Worm (Caenorhabditis elegans): Measurements from ENCODE around the gene mec-14.
A peak's percentile ranks its signal among the peaks of the same experiment; 100 is the strongest.

Gene mec-14

ce11 chrIII:7144749-7145148 lies 48.0 kb downstream of the mec-14 start, which contains the start of gene glr-2:
TSS of gene glr-2 (minus strand) at chrIII:7144959.
- TF ChIP-seq ama-1 (optimal IDR thresholded peaks at IDR 0.05): no peak
- no peak for TF ChIP-seq snpc-1.2 (GFP tag; IDR thresholded peaks at IDR 0.05)
- TF ChIP-seq dmd-9 (GFP tag; IDR thresholded peaks at IDR 0.05): no peak
- no peak for TF ChIP-seq daf-16 (GFP tag; optimal IDR thresholded peaks at IDR 0.05)
- TF ChIP-seq daf-16 (tag; optimal IDR thresholded peaks at IDR 0.05): no peak
- no peak for TF ChIP-seq F10B5.3 (tag; optimal IDR thresholded peaks at IDR 0.05)
- no peak for TF ChIP-seq vab-7 (GFP tag; IDR thresholded peaks at IDR 0.05)
- TF ChIP-seq mdl-1 (tag; optimal IDR thresholded peaks at IDR 0.05): no peak
- TF ChIP-seq madf-9 (GFP tag; conservative IDR thresholded peaks at IDR 0.05): no peak
- TF ChIP-seq nhr-102 (tag; optimal IDR thresholded peaks at IDR 0.05): no peak

- no peak for TF ChIP-seq pha-4 (GFP tag; IDR thresholded peaks at IDR 0.05)
- no peak for TF ChIP-seq pha-4 (tag; optimal IDR thresholded peaks at IDR 0.05)
- TF ChIP-seq nhr-102 (tag; optimal IDR thresholded peaks at IDR 0.05): peak; percentile 55
- TF ChIP-seq mxl-2 (GFP tag; conservative IDR thresholded peaks at IDR 0.05): no peak
- TF ChIP-seq fos-1 (tag; optimal IDR thresholded peaks at IDR 0.05): no peak
- TF ChIP-seq unc-39 (tag; optimal IDR thresholded peaks at IDR 0.05): no peak
- no peak for TF ChIP-seq saeg-2 (GFP tag; IDR thresholded peaks at IDR 0.05)
- TF ChIP-seq spr-1 (tag; optimal IDR thresholded peaks at IDR 0.05): peak; percentile 47
- no peak for TF ChIP-seq daf-12 (tag; optimal IDR thresholded peaks at IDR 0.05)
- TF ChIP-seq ZK546.5 (tag; optimal IDR thresholded peaks at IDR 0.05): no peak
- TF ChIP-seq zag-1 (tag; optimal IDR thresholded peaks at IDR 0.05): no peak
- TF ChIP-seq ama-1 (optimal IDR thresholded peaks at IDR 0.05): peak; percentile 85
- TF ChIP-seq tra-1 (GFP tag; IDR thresholded peaks at IDR 0.05): peak; percentile 39; the same call in 1 of the 2 replicates
- peak in 1 of 2 experiments; percentile 28 for TF ChIP-seq unc-62 (GFP tag; optimal IDR thresholded peaks at IDR 0.05 in 1 of 2)
- no peak for TF ChIP-seq unc-62 (tag; optimal IDR thresholded peaks at IDR 0.05)
- TF ChIP-seq hlh-30 (tag; optimal IDR thresholded peaks at IDR 0.05; ENCODE audit: insufficient read depth): peak; percentile 65
- TF ChIP-seq ceh-28 (tag; optimal IDR thresholded peaks at IDR 0.05): no peak
- peak; percentile 8 for TF ChIP-seq F10B5.3 (tag; optimal IDR thresholded peaks at IDR 0.05)
- TF ChIP-seq cey-2 (tag; optimal IDR thresholded peaks at IDR 0.05; ENCODE audit: borderline replicate concordance, insufficient read depth): no peak
- TF ChIP-seq dpl-1 (GFP tag; optimal IDR thresholded peaks at IDR 0.05): no peak
- no peak for TF ChIP-seq daf-8 (GFP tag; IDR thresholded peaks at IDR 0.05)
- no peak for TF ChIP-seq R02D3.7 (tag; optimal IDR thresholded peaks at IDR 0.05)
- no peak for TF ChIP-seq ceh-62 (tag; optimal IDR thresholded peaks at IDR 0.05)
- no peak for TF ChIP-seq F44E2.7 (GFP tag; IDR thresholded peaks at IDR 0.05)
- peak; percentile 33 for TF ChIP-seq duxl-1 (tag; optimal IDR thresholded peaks at IDR 0.05; ENCODE audit: poor library complexity)
- TF ChIP-seq tag-97 (GFP tag; IDR thresholded peaks at IDR 0.05): no peak
- TF ChIP-seq mdt-29 (GFP tag; IDR thresholded peaks at IDR 0.05): peak; percentile 55
- TF ChIP-seq ceh-32 (tag; optimal IDR thresholded peaks at IDR 0.05; ENCODE audit: poor library complexity): no peak
- no peak for TF ChIP-seq nhr-237 (tag; optimal IDR thresholded peaks at IDR 0.05)
- TF ChIP-seq dmd-9 (GFP tag; IDR thresholded peaks at IDR 0.05): no peak
- TF ChIP-seq nhr-76 (tag; optimal IDR thresholded peaks at IDR 0.05): no peak
- no peak for TF ChIP-seq pqm-1 (tag; optimal IDR thresholded peaks at IDR 0.05)
- peak; percentile 28 for TF ChIP-seq rbr-2 (tag; optimal IDR thresholded peaks at IDR 0.05)
- TF ChIP-seq Y5F2A.4 (GFP tag; optimal IDR thresholded peaks at IDR 0.05): no peak
- no peak for TF ChIP-seq F26F4.8 (GFP tag; conservative IDR thresholded peaks at IDR 0.05)
- TF ChIP-seq mxl-3 (GFP tag; optimal IDR thresholded peaks at IDR 0.05): no peak
- no peak for TF ChIP-seq zfp-2 (tag; optimal IDR thresholded peaks at IDR 0.05)
- TF ChIP-seq ceh-20 (GFP tag; IDR thresholded peaks at IDR 0.05): no peak
- no peak for TF ChIP-seq mdl-1 (tag; optimal IDR thresholded peaks at IDR 0.05)
- peak; percentile 71 for TF ChIP-seq snpc-1.2 (GFP tag; IDR thresholded peaks at IDR 0.05)
- peak; percentile 64 for TF ChIP-seq lin-38 (GFP tag; IDR thresholded peaks at IDR 0.05)
- peak; percentile 81 for TF ChIP-seq snpc-4 (tag; optimal IDR thresholded peaks at IDR 0.05)
- no peak for TF ChIP-seq mep-1 (tag; optimal IDR thresholded peaks at IDR 0.05)
- peak; percentile 27 for TF ChIP-seq nhr-111 (GFP tag; optimal IDR thresholded peaks at IDR 0.05)
- TF ChIP-seq php-3 (GFP tag; IDR thresholded peaks at IDR 0.05): peak; percentile 71; the same call in 1 of the 2 replicates
- 0 out of 2 replicates have a peak, but pooled peaks have one; percentile 6 for TF ChIP-seq lin-1 (GFP tag; IDR thresholded peaks at IDR 0.05)
Observed at ce11 chrIII:7142172-7142601, 50.6 kb downstream of the mec-14 start.

Measured in whole organism, L4 larva.